Worm (Caenorhabditis elegans) whole organism, L3 larva: ENCODE measurements around the gene ZK355.3.

Experiments used
- R02D3.7 ChIP-seq: fragments of 150-350 bp; optimal IDR thresholded peaks from 2 replicates; lab custom pipeline; 2014; ENCODE audit warnings: missing biosample characterization, missing genetic modification characterization
- ZK546.5 ChIP-seq: sonication (generic microtip); optimal IDR thresholded peaks from 2 replicates; lab custom pipeline; 2017; ENCODE audit warnings: missing biosample characterization, missing genetic modification characterization
- aly-2 ChIP-seq: fragments of 150-350 bp; optimal IDR thresholded peaks from 2 replicates; lab custom pipeline; 2014; ENCODE audit warnings: missing biosample characterization, missing genetic modification characterization
- ama-1 ChIP-seq: fragments of 150-350 bp; optimal IDR thresholded peaks from 2 replicates; lab custom pipeline; 2018
- ceh-28 ChIP-seq: fragments of 150-350 bp; optimal IDR thresholded peaks from 2 replicates; lab custom pipeline; 2014; ENCODE audit warnings: missing biosample characterization, missing genetic modification reagents, missing genetic modification characterization
- ceh-82 ChIP-seq: fragments of 150-350 bp; optimal IDR thresholded peaks from 2 replicates; lab custom pipeline; 2014; ENCODE audit warnings: missing biosample characterization, missing genetic modification characterization
- ceh-9 ChIP-seq: sonication (generic microtip); optimal IDR thresholded peaks from 2 replicates; lab custom pipeline; 2018; ENCODE audit warnings: missing biosample characterization, missing genetic modification characterization
- daf-12 ChIP-seq: fragments of 150-350 bp; optimal IDR thresholded peaks from 2 replicates; lab custom pipeline; 2014; ENCODE audit warnings: missing biosample characterization, missing genetic modification reagents, missing genetic modification characterization
- egl-5 ChIP-seq: fragments of 150-350 bp; optimal IDR thresholded peaks from 2 replicates; lab custom pipeline; 2017; ENCODE audit warnings: missing biosample characterization, missing genetic modification reagents, missing genetic modification characterization, inconsistent platforms
- elt-3 ChIP-seq, 3 experiments: fragments of 150-350 bp in 1 of 3; sonication (generic microtip) in 2 of 3; optimal IDR thresholded peaks; 2 replicates in 2 of 3; 4 replicates in 1 of 3; lab custom pipeline; 2014 to 2017; ENCODE audit warnings: missing biosample characterization in 3 of 3, missing genetic modification characterization in 3 of 3
- eor-1 ChIP-seq, 2 experiments: fragments of 150-350 bp; optimal IDR thresholded peaks; 2 replicates each; lab custom pipeline; 2014 to 2018; ENCODE audit warnings: missing biosample characterization in 2 of 2, missing genetic modification characterization in 2 of 2
- fkh-10 ChIP-seq: sonication (generic microtip); optimal IDR thresholded peaks from 2 replicates; lab custom pipeline; 2017; ENCODE audit warnings: missing biosample characterization, missing genetic modification reagents, missing genetic modification characterization
- fkh-2 ChIP-seq: fragments of 150-350 bp; optimal IDR thresholded peaks from 2 replicates; lab custom pipeline; 2014; ENCODE audit warnings: missing biosample characterization, missing genetic modification reagents, missing genetic modification characterization
- fos-1 ChIP-seq: fragments of 150-350 bp; optimal IDR thresholded peaks from 2 replicates; lab custom pipeline; 2014; ENCODE audit warnings: missing biosample characterization, missing genetic modification characterization
- hmg-11 ChIP-seq: sonication (generic microtip); optimal IDR thresholded peaks from 2 replicates; lab custom pipeline; 2016; ENCODE audit warnings: missing genetic modification characterization, missing compliant biosample characterization
- jun-1 ChIP-seq: fragments of 150-350 bp; optimal IDR thresholded peaks from 2 replicates; lab custom pipeline; 2014; ENCODE audit warnings: missing biosample characterization, missing genetic modification reagents, missing genetic modification characterization
- lin-15B ChIP-seq: fragments of 150-350 bp; optimal IDR thresholded peaks from 2 replicates; lab custom pipeline; 2014; ENCODE audit warnings: missing biosample characterization, missing genetic modification characterization
- lin-39 ChIP-seq: fragments of 150-350 bp; optimal IDR thresholded peaks from 2 replicates; lab custom pipeline; 2018; ENCODE audit warnings: missing biosample characterization, missing genetic modification reagents, missing genetic modification characterization
- lsy-12 ChIP-seq: sonication (generic microtip); optimal IDR thresholded peaks from 2 replicates; lab custom pipeline; 2016; ENCODE audit warnings: mild to moderate bottlenecking, missing genetic modification characterization, missing compliant biosample characterization
- mdl-1 ChIP-seq: fragments of 150-350 bp; optimal IDR thresholded peaks from 2 replicates; lab custom pipeline; 2014; ENCODE audit warnings: missing biosample characterization, missing genetic modification characterization
- mml-1 ChIP-seq: fragments of 150-350 bp; sonication (generic microtip); optimal IDR thresholded peaks from 3 replicates; lab custom pipeline; 2014; ENCODE audit warnings: missing biosample characterization, missing genetic modification characterization
- nfya-1 ChIP-seq: sonication (generic microtip); optimal IDR thresholded peaks from 2 replicates; lab custom pipeline; 2017; ENCODE audit warnings: missing genetic modification characterization, mild to moderate bottlenecking, missing compliant biosample characterization, antibody characterized with exemption, moderate library complexity; ENCODE audit not compliant: insufficient read depth
- nhr-11 ChIP-seq: fragments of 150-350 bp; optimal IDR thresholded peaks from 2 replicates; lab custom pipeline; 2014; ENCODE audit warnings: missing biosample characterization, missing genetic modification characterization
- nhr-12 ChIP-seq: fragments of 150-350 bp; optimal IDR thresholded peaks from 2 replicates; lab custom pipeline; 2014; ENCODE audit warnings: missing biosample characterization, missing genetic modification characterization
- nhr-23 ChIP-seq: fragments of 150-350 bp; optimal IDR thresholded peaks from 2 replicates; lab custom pipeline; 2014; ENCODE audit warnings: missing biosample characterization, missing genetic modification reagents, missing genetic modification characterization
- nhr-237 ChIP-seq: fragments of 150-350 bp; optimal IDR thresholded peaks from 2 replicates; lab custom pipeline; 2014; ENCODE audit warnings: missing biosample characterization, missing genetic modification characterization
- nhr-25 ChIP-seq: sonication (generic microtip); optimal IDR thresholded peaks from 2 replicates; lab custom pipeline; 2017; ENCODE audit warnings: missing biosample characterization, missing genetic modification characterization
- nhr-28 ChIP-seq: fragments of 150-350 bp; optimal IDR thresholded peaks from 2 replicates; lab custom pipeline; 2014; ENCODE audit warnings: missing biosample characterization, missing genetic modification characterization
- nhr-43 ChIP-seq: sonication (generic microtip); optimal IDR thresholded peaks from 2 replicates; lab custom pipeline; 2016; ENCODE audit warnings: mild to moderate bottlenecking, missing genetic modification characterization, missing compliant biosample characterization; ENCODE audit not compliant: poor library complexity, severe bottlenecking
- nhr-67 ChIP-seq: fragments of 150-350 bp; optimal IDR thresholded peaks from 2 replicates; lab custom pipeline; 2014; ENCODE audit warnings: missing biosample characterization, missing genetic modification characterization
- pha-4 ChIP-seq: fragments of 150-350 bp; optimal IDR thresholded peaks from 2 replicates; lab custom pipeline; 2014; ENCODE audit warnings: missing biosample characterization, missing genetic modification reagents, missing genetic modification characterization
- pqm-1 ChIP-seq: fragments of 150-350 bp; optimal IDR thresholded peaks from 2 replicates; lab custom pipeline; 2017; ENCODE audit warnings: missing biosample characterization, missing genetic modification characterization, inconsistent platforms
- sea-2 ChIP-seq: fragments of 150-350 bp; sonication (generic microtip); optimal IDR thresholded peaks from 4 replicates; lab custom pipeline; 2014; ENCODE audit warnings: missing biosample characterization, missing genetic modification reagents, missing genetic modification characterization
- skn-1 ChIP-seq: fragments of 150-350 bp; optimal IDR thresholded peaks from 2 replicates; lab custom pipeline; 2014; ENCODE audit warnings: missing biosample characterization, missing genetic modification characterization
- snpc-4 ChIP-seq: fragments of 150-350 bp; optimal IDR thresholded peaks from 2 replicates; lab custom pipeline; 2014; ENCODE audit warnings: missing biosample characterization, missing genetic modification characterization
- unc-39 ChIP-seq: sonication (generic microtip); optimal IDR thresholded peaks from 4 replicates; lab custom pipeline; 2017; ENCODE audit warnings: missing biosample characterization, missing genetic modification characterization
- ztf-11 ChIP-seq: fragments of 150-350 bp; optimal IDR thresholded peaks from 2 replicates; lab custom pipeline; 2014; ENCODE audit warnings: missing biosample characterization, missing genetic modification characterization
- ztf-4 ChIP-seq: fragments of 150-350 bp; optimal IDR thresholded peaks from 2 replicates; lab custom pipeline; 2014; ENCODE audit warnings: missing biosample characterization, missing genetic modification characterization

ZK355.3 gene

DNA sequence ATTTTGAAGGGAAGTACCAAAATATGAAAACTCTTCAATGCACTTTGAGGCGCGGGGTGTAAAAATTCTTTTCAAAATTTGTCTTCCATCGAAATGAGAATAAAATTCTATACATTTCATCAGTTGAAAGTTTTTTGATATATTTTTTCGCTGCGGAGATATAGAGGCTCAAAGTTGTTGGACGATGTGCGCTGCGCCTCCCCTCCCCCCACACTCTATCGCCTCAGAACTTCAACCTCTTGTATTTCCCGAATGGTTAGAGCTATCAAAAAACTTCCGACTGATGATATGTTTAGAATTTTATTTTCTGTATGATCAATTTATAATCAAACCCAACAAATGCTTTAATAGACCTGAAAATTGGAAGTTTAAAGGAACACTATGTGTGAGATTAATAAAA, 21.2 kb upstream of the ZK355.3 start:
- TF ChIP-seq ZK546.5 (tag; lab: Kevin White, UChicago) (no peak), eor-1 (tag; optimal IDR thresholded peaks at IDR 0.05; lab: Kevin White, UChicago) (no peak), lsy-12 (tag; lab: Kevin White, UChicago) (no peak), R02D3.7 (tag; lab: Kevin White, UChicago) (no peak)

DNA sequence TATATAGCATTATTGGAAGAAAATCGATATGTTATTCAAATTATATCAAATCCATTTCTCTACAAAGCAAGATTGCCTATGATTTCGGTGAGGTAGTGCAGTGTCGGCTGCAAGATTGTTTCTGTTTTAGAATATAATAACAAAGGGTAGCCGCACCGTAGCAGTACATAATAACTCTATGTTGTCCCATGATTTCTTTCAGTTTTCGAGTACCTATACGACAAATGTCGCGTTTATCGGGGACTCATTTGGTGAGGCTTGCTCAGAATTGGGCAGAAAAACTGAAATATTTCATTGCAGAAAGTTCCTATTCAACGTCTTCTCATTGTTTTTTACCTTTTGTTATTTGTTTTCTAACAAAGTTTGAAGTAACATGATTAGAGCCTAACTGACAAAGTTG, 19.0 kb upstream of the ZK355.3 start, which contains the start of gene srw-79:
srw-79 (plus strand) TSS at position 301 of the 400 bp plus-strand sequence.
- TF ChIP-seq lsy-12 (tag; lab: Kevin White, UChicago) (no peak), fos-1 (tag; lab: Kevin White, UChicago) (no peak), egl-5 (no peak), elt-3 (tag; optimal IDR thresholded peaks at IDR 0.05; lab: Kevin White, UChicago) (no peak), nhr-23 (tag; lab: Kevin White, UChicago) (no peak), fkh-2 (tag; lab: Kevin White, UChicago) (no peak), ama-1 (no peak), mdl-1 (tag; lab: Kevin White, UChicago) (no peak), fkh-10 (GFP tag; lab: Kevin White, UChicago) (no peak), ztf-11 (tag; lab: Kevin White, UChicago) (no peak), nhr-11 (tag; lab: Kevin White, UChicago) (no peak), nhr-12 (no peak), nfya-1 (no peak), daf-12 (tag; lab: Kevin White, UChicago) (no peak), ceh-82 (no peak), lin-15B (no peak), ceh-9 (tag; lab: Kevin White, UChicago) (no peak), nhr-28 (tag; lab: Kevin White, UChicago) (no peak)

DNA sequence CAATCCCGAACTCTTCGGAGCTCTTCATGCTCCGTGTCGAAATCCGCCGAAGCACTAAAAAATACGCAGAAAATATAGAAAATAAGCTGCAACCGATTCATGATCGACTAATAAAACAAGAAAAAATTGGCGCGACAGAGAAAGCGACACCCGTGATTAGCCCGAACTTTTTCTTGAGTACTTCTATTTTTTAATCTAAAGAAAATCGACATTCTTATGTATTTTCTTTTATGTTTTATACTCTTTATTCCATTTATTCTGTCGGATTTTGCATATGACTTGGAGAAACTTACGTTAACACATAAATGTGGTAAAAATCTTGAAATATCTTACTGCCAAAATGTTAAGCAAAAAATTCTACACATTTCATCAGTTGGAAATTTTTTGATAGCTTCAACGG, 16.5 kb upstream of the ZK355.3 start, which contains the start of the genes irld-50 and irld-49:
irld-50 (minus strand) TSS at position 101 of the 400 bp plus-strand sequence.
irld-49 (plus strand) TSS at position 211 of the 400 bp plus-strand sequence.
- TF ChIP-seq pqm-1 (tag; lab: Kevin White, UChicago) = no peak
- no peak for TF ChIP-seq elt-3 (tag; optimal IDR thresholded peaks at IDR 0.05; lab: Kevin White, UChicago)
- TF ChIP-seq lsy-12 (tag; lab: Kevin White, UChicago) = no peak
- no peak for TF ChIP-seq daf-12 (tag; lab: Kevin White, UChicago)
- TF ChIP-seq unc-39 = no peak
- no peak for TF ChIP-seq hmg-11
- no peak for TF ChIP-seq nfya-1
- TF ChIP-seq nhr-25 = no peak
- no peak for TF ChIP-seq egl-5
- TF ChIP-seq aly-2 = no peak
- no peak for TF ChIP-seq mml-1 (tag; lab: Kevin White, UChicago)
- no peak for TF ChIP-seq fkh-10 (GFP tag; lab: Kevin White, UChicago)
- no peak for TF ChIP-seq ama-1
- TF ChIP-seq nhr-23 (tag; lab: Kevin White, UChicago) = no peak
- TF ChIP-seq sea-2 = no peak
- no peak for TF ChIP-seq nhr-67 (tag; lab: Kevin White, UChicago)
- no peak for TF ChIP-seq mdl-1 (tag; lab: Kevin White, UChicago)
- TF ChIP-seq lin-39 (tag; lab: Kevin White, UChicago) = no peak
- no peak for TF ChIP-seq nhr-237 (tag; lab: Kevin White, UChicago)
- no peak for TF ChIP-seq nhr-43 (tag; lab: Kevin White, UChicago)
- TF ChIP-seq, all 47 proteins: peak for 0

DNA sequence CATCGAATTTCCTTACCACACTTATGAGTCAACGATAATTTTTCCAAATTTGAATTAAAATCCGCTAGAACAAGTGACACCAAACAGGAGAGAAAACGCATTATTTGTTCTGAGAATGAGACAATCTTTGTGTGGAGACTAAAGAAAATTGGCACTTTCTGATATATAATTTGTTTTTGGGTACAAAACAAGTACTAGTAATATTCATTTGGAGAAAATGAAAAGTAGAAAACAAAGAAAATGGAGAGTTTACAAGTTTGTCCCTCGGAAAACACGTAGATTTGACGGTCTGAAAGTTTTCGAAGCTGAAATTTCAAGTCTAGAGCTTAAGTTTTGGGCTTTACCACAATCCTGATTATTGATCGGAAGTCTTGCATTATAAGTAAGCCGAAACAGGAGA, 13.3 kb upstream of the ZK355.3 start, which contains the start of gene irld-66:
irld-66 (minus strand) TSS at position 101 of the 400 bp plus-strand sequence.
- TF ChIP-seq pha-4 (tag; lab: Kevin White, UChicago) = no peak
- no peak for TF ChIP-seq nhr-43 (tag; lab: Kevin White, UChicago)
- TF ChIP-seq ztf-4 (tag; lab: Kevin White, UChicago) = no peak
- no peak for TF ChIP-seq ceh-28 (tag; lab: Kevin White, UChicago)
- TF ChIP-seq eor-1 (tag; optimal IDR thresholded peaks at IDR 0.05; lab: Kevin White, UChicago) = no peak
- TF ChIP-seq lin-15B = no peak
- TF ChIP-seq aly-2 = no peak
- no peak for TF ChIP-seq nfya-1
- no peak for TF ChIP-seq skn-1 (tag; lab: Kevin White, UChicago)
- TF ChIP-seq ceh-82 = no peak
- TF ChIP-seq snpc-4 (tag; lab: Kevin White, UChicago) = no peak
- no peak for TF ChIP-seq fkh-2 (tag; lab: Kevin White, UChicago)
- TF ChIP-seq nhr-23 (tag; lab: Kevin White, UChicago) = no peak
- no peak for TF ChIP-seq mdl-1 (tag; lab: Kevin White, UChicago)
- no peak for TF ChIP-seq jun-1 (tag; lab: Kevin White, UChicago)
- no peak for TF ChIP-seq nhr-28 (tag; lab: Kevin White, UChicago)
- TF ChIP-seq ztf-11 (tag; lab: Kevin White, UChicago) = no peak
- TF ChIP-seq ZK546.5 (tag; lab: Kevin White, UChicago) = no peak
- no peak for TF ChIP-seq elt-3 (tag; optimal IDR thresholded peaks at IDR 0.05; lab: Kevin White, UChicago)
- TF ChIP-seq, all 47 proteins: peak for 0
